Fruit fly (Drosophila melanogaster): ENCODE data around the gene dop.

- TF ChIP-seq Max (GFP tag; optimal IDR thresholded peaks at IDR 0.05) (no peak), rib (GFP tag; IDR thresholded peaks at IDR 0.05) (no peak), MESR4 (GFP tag; optimal IDR thresholded peaks at IDR 0.05) (no peak)
Observed at dm6 chr3L:15612728-15613127, 46.9 kb downstream of the dop start, which contains the start of gene CG13449.

Data from whole organism, embryonic.